Worm (Caenorhabditis elegans) whole organism, L1 larva: ENCODE data around the gene F28F5.4.
A peak's percentile ranks its signal among the peaks of the same experiment; 100 is the strongest.

Source experiments
- F16B12.6 ChIP-seq: fragments of 150-350 bp; optimal IDR thresholded peaks from 2 replicates; lab custom pipeline; 2014; ENCODE audit warnings: missing biosample characterization, missing genetic modification characterization
- elt-3 ChIP-seq, 6 experiments: fragments of 150-350 bp in 1 of 6; sonication (generic microtip); optimal IDR thresholded peaks; 2 replicates each; lab custom pipeline; 2017 to 2018; ENCODE audit warnings: missing biosample characterization in 6 of 6, missing genetic modification characterization in 6 of 6, inconsistent platforms in 1 of 6
- lin-39 ChIP-seq: fragments of 150-350 bp; optimal IDR thresholded peaks from 2 replicates; lab custom pipeline; 2014; ENCODE audit warnings: missing biosample characterization, missing genetic modification reagents, missing genetic modification characterization
- rnt-1 ChIP-seq: sonication (generic microtip); optimal IDR thresholded peaks from 2 replicates; lab custom pipeline; 2016; ENCODE audit warnings: mild to moderate bottlenecking, missing genetic modification characterization, moderate library complexity, missing compliant biosample characterization
- skn-1 ChIP-seq: fragments of 150-350 bp; optimal IDR thresholded peaks from 2 replicates; lab custom pipeline; 2014; ENCODE audit warnings: missing biosample characterization, missing genetic modification characterization
- snpc-4 ChIP-seq: fragments of 150-350 bp; optimal IDR thresholded peaks from 2 replicates; lab custom pipeline; 2014; ENCODE audit warnings: missing biosample characterization, missing genetic modification characterization
- unc-30 ChIP-seq: sonication (generic microtip); optimal IDR thresholded peaks from 2 replicates; lab custom pipeline; 2017; ENCODE audit warnings: missing biosample characterization, missing genetic modification characterization
- unc-62 ChIP-seq: fragments of 150-350 bp; optimal IDR thresholded peaks from 2 replicates; lab custom pipeline; 2014; ENCODE audit warnings: missing biosample characterization, missing genetic modification reagents, missing genetic modification characterization
- unc-86 ChIP-seq: sonication (generic microtip); optimal IDR thresholded peaks from 2 replicates; lab custom pipeline; 2016; ENCODE audit warnings: missing genetic modification characterization, missing compliant biosample characterization

- no peak for TF ChIP-seq unc-62 (GFP tag; lab: Kevin White, UChicago)
- no peak for TF ChIP-seq rnt-1 (tag; lab: Kevin White, UChicago)
- no peak for TF ChIP-seq F16B12.6 (tag; lab: Kevin White, UChicago)
- no peak for TF ChIP-seq lin-39 (tag; lab: Kevin White, UChicago)
- TF ChIP-seq unc-30 = no peak
- no peak for TF ChIP-seq unc-86 (tag; lab: Kevin White, UChicago)
- TF ChIP-seq skn-1 (tag; lab: Kevin White, UChicago) = no peak
- TF ChIP-seq snpc-4 (tag; lab: Kevin White, UChicago) = no peak
- peak in 4 of 6 experiments; percentile 29 to 92 (median 64) for TF ChIP-seq elt-3 (tag; optimal IDR thresholded peaks at IDR 0.05; lab: Kevin White, UChicago)
Observed at ce11 chrIII:6797965-6798364, 18.9 kb downstream of the F28F5.4 start, which contains the start of gene R05H11.2.
